Fruit fly (Drosophila melanogaster): ENCODE measurements around the gene Hsp60C.

dm6 chr2L:5662549-5662948, at the start of gene Hsp60C:
- TF ChIP-seq CG15710 (tag; optimal IDR thresholded peaks at IDR 0.05) (no peak), Pif1A (GFP tag; optimal IDR thresholded peaks at IDR 0.05) (no peak), CG34367 (tag; optimal IDR thresholded peaks at IDR 0.05) (no peak), CG4496 (GFP tag; IDR thresholded peaks at IDR 0.05) (no peak), CG9948 (tag; optimal IDR thresholded peaks at IDR 0.05) (no peak), D1 (tag; optimal IDR thresholded peaks at IDR 0.05) (no peak), CG12605 (GFP tag; IDR thresholded peaks at IDR 0.05) (no peak), CG10348 (GFP tag; IDR thresholded peaks at IDR 0.05) (no peak), CG17806 (tag; optimal IDR thresholded peaks at IDR 0.05) (no peak), EcR (GFP tag; optimal IDR thresholded peaks at IDR 0.05) (no peak), Snoo (tag; optimal IDR thresholded peaks at IDR 0.05) (no peak)
